Fruit fly (Drosophila melanogaster) whole organism, embryonic: ENCODE measurements around the gene Vps26.
A peak's percentile ranks its signal among the peaks of the same experiment; 100 is the strongest.

ENCODE experiments used
- CG10274 ChIP-seq: fragments of 200-800 bp; sonication (Bioruptor generic); optimal IDR thresholded peaks from 3 replicates; lab custom pipeline; 2017; ENCODE audit warnings: missing biosample characterization, mild to moderate bottlenecking, missing genetic modification characterization
- CG11723 ChIP-seq: fragments of 200-800 bp; sonication (Bioruptor generic); optimal IDR thresholded peaks from 2 replicates; lab custom pipeline; 2017; ENCODE audit warnings: missing biosample characterization, mild to moderate bottlenecking, missing genetic modification characterization
- CG14441 ChIP-seq: fragments of 200-800 bp; sonication (Bioruptor generic); IDR thresholded peaks from 2 replicates; pipeline ENCODE4 v1.3.6; 2022; ENCODE audit warnings: missing biosample characterization, missing genetic modification characterization
- CG14965 ChIP-seq: fragments of 200-800 bp; sonication (Bioruptor generic); optimal IDR thresholded peaks from 2 replicates; lab custom pipeline; 2016; ENCODE audit warnings: missing biosample characterization, missing genetic modification characterization, borderline replicate concordance
- CG17802 ChIP-seq: fragments of 200-800 bp; sonication (Bioruptor generic); optimal IDR thresholded peaks from 2 replicates; lab custom pipeline; 2018; ENCODE audit warnings: missing biosample characterization, mild to moderate bottlenecking, missing genetic modification characterization, moderate library complexity
- CG2116 ChIP-seq: fragments of 200-800 bp; sonication (Bioruptor generic); optimal IDR thresholded peaks from 3 replicates; lab custom pipeline; 2018; ENCODE audit warnings: missing biosample characterization, mild to moderate bottlenecking, missing genetic modification characterization
- CG30431 ChIP-seq: fragments of 200-800 bp; sonication (Bioruptor generic); optimal IDR thresholded peaks from 2 replicates; lab custom pipeline; 2017; ENCODE audit warnings: missing biosample characterization, missing genetic modification characterization
- CG34224 ChIP-seq: fragments of 200-800 bp; sonication (Bioruptor generic); IDR thresholded peaks from 3 replicates; pipeline ENCODE4 v1.3.6; 2022; ENCODE audit warnings: missing biosample characterization, missing genetic modification characterization; ENCODE audit not compliant: partially characterized antibody
- CG42726 ChIP-seq: fragments of 200-800 bp; sonication (Bioruptor generic); IDR thresholded peaks from 2 replicates; pipeline ENCODE4 v1.3.6; 2022; ENCODE audit warnings: missing biosample characterization, missing genetic modification characterization; ENCODE audit not compliant: partially characterized antibody
- CG6654 ChIP-seq: fragments of 200-800 bp; sonication (Bioruptor generic); optimal IDR thresholded peaks from 2 replicates; lab custom pipeline; 2017; ENCODE audit warnings: missing biosample characterization, mild to moderate bottlenecking, missing genetic modification characterization
- CG6689 ChIP-seq: fragments of 200-800 bp; sonication (Bioruptor generic); IDR thresholded peaks from 2 replicates; pipeline ENCODE4 v1.3.6; 2022; ENCODE audit warnings: missing biosample characterization, missing genetic modification characterization
- CG6765 ChIP-seq: fragments of 200-800 bp; sonication (Bioruptor generic); optimal IDR thresholded peaks from 3 replicates; lab custom pipeline; 2017; ENCODE audit warnings: missing biosample characterization, mild to moderate bottlenecking, missing genetic modification characterization
- CG7745 ChIP-seq: fragments of 200-800 bp; sonication (Bioruptor generic); optimal IDR thresholded peaks from 2 replicates; lab custom pipeline; 2018; ENCODE audit warnings: missing biosample characterization, mild to moderate bottlenecking, missing genetic modification characterization, moderate library complexity
- CG8765 ChIP-seq: fragments of 200-800 bp; sonication (Bioruptor generic); IDR thresholded peaks from 2 replicates; pipeline ENCODE4 v1.3.6; 2022; ENCODE audit warnings: missing biosample characterization, missing genetic modification characterization
- CG9609 ChIP-seq: fragments of 200-800 bp; sonication (Bioruptor generic); optimal IDR thresholded peaks from 3 replicates; lab custom pipeline; 2016; ENCODE audit warnings: missing biosample characterization, missing genetic modification characterization
- CG9817 ChIP-seq: fragments of 200-800 bp; sonication (Bioruptor generic); optimal IDR thresholded peaks from 2 replicates; lab custom pipeline; 2018; ENCODE audit warnings: missing biosample characterization, mild to moderate bottlenecking, missing genetic modification characterization, moderate library complexity
- CG9932 ChIP-seq: fragments of 200-800 bp; sonication (Bioruptor generic); IDR thresholded peaks from 2 replicates; pipeline ENCODE4 v1.3.6; 2022; ENCODE audit warnings: missing biosample characterization, missing genetic modification characterization
- CrebB ChIP-seq: fragments of 200-800 bp; sonication (Bioruptor generic); optimal IDR thresholded peaks from 3 replicates; lab custom pipeline; 2018; ENCODE audit warnings: missing biosample characterization, mild to moderate bottlenecking, missing genetic modification characterization
- Dref ChIP-seq: fragments of 200-800 bp; sonication (Bioruptor generic); IDR thresholded peaks from 2 replicates; pipeline ENCODE4 v1.3.6; 2022; ENCODE audit warnings: missing biosample characterization, missing genetic modification characterization
- Eip74EF ChIP-seq, 2 experiments: fragments of 200-800 bp in 1 of 2; fragments of >200 bp in 1 of 2; sonication (Bioruptor generic) in 1 of 2; optimal IDR thresholded peaks; 2 replicates each; lab custom pipeline; 2017 to 2019; ENCODE audit warnings: missing biosample characterization in 2 of 2, missing genetic modification characterization in 2 of 2, mild to moderate bottlenecking in 1 of 2, moderate library complexity in 1 of 2
- Ets65A ChIP-seq: fragments of 200-800 bp; sonication (Bioruptor generic); peaks from one replicate; lab custom pipeline; 2016; ENCODE audit warnings: missing biosample characterization, missing genetic modification characterization
- Fer2 ChIP-seq: fragments of 200-800 bp; sonication (Bioruptor generic); optimal IDR thresholded peaks from 2 replicates; lab custom pipeline; 2018; ENCODE audit warnings: missing biosample characterization, mild to moderate bottlenecking, missing genetic modification characterization, moderate library complexity
- H15 ChIP-seq: fragments of 200-800 bp; sonication (Bioruptor generic); IDR thresholded peaks from 3 replicates; pipeline ENCODE4 v1.3.6; 2022; ENCODE audit warnings: missing biosample characterization, missing genetic modification characterization
- Nf-YB ChIP-seq: fragments of 200-800 bp; sonication (Bioruptor generic); optimal IDR thresholded peaks from 3 replicates; lab custom pipeline; 2019; ENCODE audit warnings: missing biosample characterization, mild to moderate bottlenecking, missing genetic modification characterization, moderate library complexity
- Pdp1 ChIP-seq, 2 experiments: fragments of 200-800 bp; sonication (Bioruptor generic); optimal IDR thresholded peaks; 3 replicates each; lab custom pipeline; 2016; ENCODE audit warnings: missing biosample characterization in 2 of 2, missing genetic modification characterization in 2 of 2, mild to moderate bottlenecking in 1 of 2, moderate library complexity in 1 of 2
- Poxn ChIP-seq: fragments of 200-800 bp; sonication (Bioruptor generic); IDR thresholded peaks from 2 replicates; pipeline ENCODE4 v1.3.6; 2022; ENCODE audit warnings: missing biosample characterization, missing genetic modification characterization
- Side ChIP-seq: fragments of 200-800 bp; sonication (Bioruptor generic); optimal IDR thresholded peaks from 2 replicates; lab custom pipeline; 2016; ENCODE audit warnings: missing biosample characterization, missing genetic modification characterization
- Sox102F ChIP-seq: fragments of 200-800 bp; sonication (Bioruptor generic); optimal IDR thresholded peaks from 2 replicates; lab custom pipeline; 2018; ENCODE audit warnings: missing biosample characterization, mild to moderate bottlenecking, missing genetic modification characterization, moderate library complexity
- Stat92E ChIP-seq, 3 experiments: fragments of >200 bp in 2 of 3; fragments of 200-800 bp in 1 of 3; sonication (Bioruptor generic) in 1 of 3; optimal IDR thresholded peaks; 2 replicates each; lab custom pipeline; 2017 to 2019; ENCODE audit warnings: missing biosample characterization in 3 of 3, missing genetic modification characterization in 3 of 3, mild to moderate bottlenecking in 1 of 3, moderate library complexity in 1 of 3
- cas ChIP-seq: fragments of 200-800 bp; sonication (Bioruptor generic); IDR thresholded peaks from 2 replicates; pipeline ENCODE4 v1.3.6; 2022; ENCODE audit warnings: missing biosample characterization, missing genetic modification characterization
- cg ChIP-seq: fragments of 200-800 bp; sonication (Bioruptor generic); optimal IDR thresholded peaks from 3 replicates; lab custom pipeline; 2019; ENCODE audit warnings: missing biosample characterization, mild to moderate bottlenecking, missing genetic modification characterization, moderate library complexity
- danr ChIP-seq: fragments of 200-800 bp; sonication (Bioruptor generic); IDR thresholded peaks from 2 replicates; pipeline ENCODE4 v1.3.6; 2022; ENCODE audit warnings: missing biosample characterization, missing genetic modification characterization
- gfzf ChIP-seq: fragments of 200-800 bp; sonication (Bioruptor generic); optimal IDR thresholded peaks from 2 replicates; lab custom pipeline; 2016; ENCODE audit warnings: missing biosample characterization, mild to moderate bottlenecking, missing genetic modification characterization, moderate library complexity
- grn ChIP-seq: fragments of 200-800 bp; sonication (Bioruptor generic); optimal IDR thresholded peaks from 3 replicates; lab custom pipeline; 2017; ENCODE audit warnings: missing biosample characterization, missing genetic modification characterization
- gsb-n ChIP-seq: fragments of 200-800 bp; sonication (Bioruptor generic); optimal IDR thresholded peaks from 3 replicates; lab custom pipeline; 2018; ENCODE audit warnings: missing biosample characterization, mild to moderate bottlenecking, missing genetic modification characterization
- klu ChIP-seq: fragments of 200-800 bp; sonication (Bioruptor generic); IDR thresholded peaks from 2 replicates; pipeline ENCODE4 v1.3.6; 2022; ENCODE audit warnings: missing biosample characterization, missing genetic modification characterization
- kni ChIP-seq: fragments of 200-800 bp; sonication (Bioruptor generic); optimal IDR thresholded peaks from 3 replicates; lab custom pipeline; 2017; ENCODE audit warnings: mild to moderate bottlenecking, missing biosample characterization, missing genetic modification reagents, missing genetic modification characterization
- knrl ChIP-seq: fragments of 200-800 bp; sonication (Bioruptor generic); IDR thresholded peaks from 3 replicates; pipeline ENCODE4 v1.3.6; 2022; ENCODE audit warnings: missing biosample characterization, missing genetic modification characterization; ENCODE audit not compliant: partially characterized antibody
- org-1 ChIP-seq: fragments of 200-800 bp; sonication (Bioruptor generic); optimal IDR thresholded peaks from 2 replicates; lab custom pipeline; 2017; ENCODE audit warnings: missing biosample characterization, missing genetic modification characterization
- phol ChIP-seq: fragments of 200-800 bp; sonication (Bioruptor generic); optimal IDR thresholded peaks from 3 replicates; lab custom pipeline; 2018; ENCODE audit warnings: missing biosample characterization, mild to moderate bottlenecking, missing genetic modification characterization, moderate library complexity
- pros ChIP-seq: fragments of 200-800 bp; sonication (Bioruptor generic); optimal IDR thresholded peaks from 3 replicates; lab custom pipeline; 2019; ENCODE audit warnings: missing biosample characterization, mild to moderate bottlenecking, missing genetic modification characterization, moderate library complexity
- sens-2 ChIP-seq: fragments of 200-800 bp; sonication (Bioruptor generic); IDR thresholded peaks from 2 replicates; pipeline ENCODE4 v1.3.6; 2022; ENCODE audit warnings: missing biosample characterization, missing genetic modification characterization
- sim ChIP-seq: fragments of 200-800 bp; sonication (Bioruptor generic); IDR thresholded peaks from 2 replicates; pipeline ENCODE4 v1.3.6; 2022; ENCODE audit warnings: missing biosample characterization, missing genetic modification characterization
- slbo ChIP-seq: fragments of 200-800 bp; sonication (Bioruptor generic); IDR thresholded peaks from 2 replicates; pipeline ENCODE4 v1.3.6; 2022; ENCODE audit warnings: missing biosample characterization, missing genetic modification characterization
- sna ChIP-seq: fragments of 200-800 bp; sonication (Bioruptor generic); IDR thresholded peaks from 2 replicates; pipeline ENCODE4 v1.3.6; 2022; ENCODE audit warnings: missing biosample characterization, missing genetic modification characterization; ENCODE audit not compliant: partially characterized antibody
- stc ChIP-seq: fragments of 200-800 bp; sonication (Bioruptor generic); IDR thresholded peaks from 2 replicates; pipeline ENCODE4 v1.3.6; 2022; ENCODE audit warnings: missing biosample characterization, missing genetic modification characterization
- toy ChIP-seq: fragments of 200-800 bp; sonication (Bioruptor generic); IDR thresholded peaks from 2 replicates; pipeline ENCODE4 v1.3.6; 2022; ENCODE audit warnings: missing biosample characterization, missing genetic modification characterization
- trem ChIP-seq: fragments of 200-800 bp; optimal IDR thresholded peaks from 3 replicates; lab custom pipeline; 2019; ENCODE audit warnings: missing biosample characterization, mild to moderate bottlenecking, missing genetic modification characterization, moderate library complexity
- z ChIP-seq: fragments of 200-800 bp; sonication (Bioruptor generic); IDR thresholded peaks from 3 replicates; pipeline ENCODE4 v1.3.6; 2022; ENCODE audit warnings: missing biosample characterization, missing genetic modification characterization

Vps26 gene

dm6 chrX:1922765-1923501, 49.3 kb downstream of the Vps26 start, which contains the start of the genes eIF2Bepsilon and Ocrl (continued):
- TF ChIP-seq Nf-YB (GFP tag; lab: Kevin White, UChicago) (no peak), sna (GFP tag; lab: Robert Waterston, UW) (no peak; the same call in 1 of the 2 replicates), slbo (no peak), cg (peak; percentile 87), CG2116 (GFP tag; lab: Kevin White, UChicago) (peak; percentile 66), CG9609 (peak; percentile 11), Poxn (GFP tag; lab: Robert Waterston, UW) (no peak), CG42726 (no peak), CG9932 (GFP tag; lab: Robert Waterston, UW) (no peak), sens-2 (GFP tag; lab: Robert Waterston, UW) (no peak), sim (GFP tag; lab: Robert Waterston, UW) (no peak), CG6765 (GFP tag; lab: Kevin White, UChicago) (no peak), CG14965 (GFP tag; lab: Kevin White, UChicago) (no peak), gfzf (GFP tag; lab: Kevin White, UChicago) (peak; percentile 99), phol (peak; percentile 49), Side (no peak), Eip74EF (GFP tag; optimal IDR thresholded peaks at IDR 0.05; lab: Kevin White, UChicago) (no peak), cas (GFP tag; lab: Robert Waterston, UW) (no peak), Stat92E (GFP tag; optimal IDR thresholded peaks at IDR 0.05; lab: Kevin White, UChicago) (peak in 1 of 3 experiments; percentile 6), grn (GFP tag; lab: Kevin White, UChicago) (no peak), CG14441 (GFP tag; lab: Robert Waterston, UW) (no peak), CG8765 (no peak), klu (GFP tag; lab: Robert Waterston, UW) (no peak), CrebB (no peak), toy (GFP tag; lab: Robert Waterston, UW) (no peak), trem (tag; lab: Kevin White, UChicago) (peak; percentile 54), gsb-n (tag; lab: Kevin White, UChicago) (no peak), CG7745 (tag; lab: Kevin White, UChicago) (no peak), Fer2 (no peak), danr (GFP tag; lab: Robert Waterston, UW) (no peak), kni (GFP tag; lab: Kevin White, UChicago) (no peak), CG34224 (GFP tag; lab: Robert Waterston, UW) (no peak), Ets65A (GFP tag; lab: Kevin White, UChicago) (peak; percentile 94), CG10274 (GFP tag; lab: Kevin White, UChicago) (peak; percentile 59), Pdp1 (GFP tag; optimal IDR thresholded peaks at IDR 0.05; lab: Kevin White, UChicago) (peak in 1 of 2 experiments; percentile 55), Sox102F (GFP tag; lab: Kevin White, UChicago) (no peak), CG17802 (no peak), Dref (GFP tag; lab: Robert Waterston, UW) (peak; percentile 50), CG9817 (tag; lab: Kevin White, UChicago) (no peak), H15 (GFP tag; lab: Robert Waterston, UW) (no peak), stc (GFP tag; lab: Robert Waterston, UW) (no peak), CG30431 (GFP tag; lab: Kevin White, UChicago) (no peak), CG6654 (no peak), CG11723 (GFP tag; lab: Kevin White, UChicago) (no peak), z (GFP tag; lab: Robert Waterston, UW) (no peak), pros (GFP tag; lab: Kevin White, UChicago) (no peak), org-1 (GFP tag; lab: Kevin White, UChicago) (no peak), CG6689 (no peak), knrl (GFP tag; lab: Robert Waterston, UW) (0 out of 3 replicates have a peak, but pooled peaks have one; percentile 24)
